Fruit fly (Drosophila melanogaster): ENCODE measurements around the gene CG43339.

DNA sequence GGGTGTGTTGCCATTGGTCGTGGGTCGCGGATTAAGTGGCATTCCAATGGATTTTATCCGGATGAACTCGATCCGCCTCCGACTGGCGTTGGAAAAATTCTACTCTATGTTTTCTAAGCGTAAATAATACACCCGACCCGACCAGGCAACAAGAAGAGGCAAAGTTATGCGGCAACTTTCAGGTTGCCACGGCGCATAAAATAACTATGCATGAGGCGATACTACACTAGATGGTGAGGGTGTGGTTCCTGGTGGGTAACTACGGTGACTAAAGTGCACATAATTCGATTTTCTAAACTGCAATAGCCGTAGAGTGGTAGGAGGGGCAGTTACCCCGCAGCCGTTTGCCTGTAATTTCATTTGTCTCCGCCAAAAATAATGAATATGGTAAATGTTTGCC lies 1.9 kb downstream of the CG43339 start, which contains the start of gene CG43338:
- TF ChIP-seq psq (optimal IDR thresholded peaks at IDR 0.05) = no peak
- TF ChIP-seq CG8478 (optimal IDR thresholded peaks at IDR 0.05) = no peak
- TF ChIP-seq pan (optimal IDR thresholded peaks at IDR 0.05) = no peak
- TF ChIP-seq EcR (GFP tag; optimal IDR thresholded peaks at IDR 0.05) = no peak
- no peak for TF ChIP-seq usp (GFP tag; optimal IDR thresholded peaks at IDR 0.05)

Measured in whole organism.